Fruit fly (Drosophila melanogaster): Measurements from ENCODE around the gene Bdbt.

DNA sequence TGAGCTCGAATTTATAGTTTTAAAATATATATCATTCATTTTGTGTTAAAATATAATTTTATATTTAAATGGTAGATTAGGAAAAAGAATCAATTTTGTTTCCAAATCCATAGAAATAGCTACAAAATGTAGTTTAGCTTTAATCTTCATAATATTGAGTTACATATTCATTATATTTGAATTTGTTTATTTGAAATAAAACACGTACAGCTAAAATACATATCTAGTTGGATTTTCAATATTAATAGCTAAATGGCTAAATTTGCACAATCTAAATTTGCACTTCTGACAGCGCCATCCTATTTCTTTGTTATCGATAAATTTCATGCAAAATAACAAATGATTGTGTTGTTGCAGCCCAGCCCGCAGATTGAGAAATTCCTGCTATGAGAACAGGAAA lies 15.3 kb upstream of the Bdbt start, which contains the start of gene Usp8:
- no peak for TF ChIP-seq CG8478 (optimal IDR thresholded peaks at IDR 0.05)
- no peak for TF ChIP-seq CTCF (optimal IDR thresholded peaks at IDR 0.05)
